Fruit fly (Drosophila melanogaster) whole organism, embryonic: Measurements from ENCODE around the gene Prm.

Source experiments
- Adf1 ChIP-seq: fragments of 200-800 bp; sonication (Bioruptor generic); IDR thresholded peaks from 2 replicates; pipeline ENCODE4 v1.3.6; 2022; ENCODE audit warnings: missing biosample characterization, missing genetic modification characterization
- CG12769 ChIP-seq: fragments of 200-800 bp; sonication (Bioruptor generic); optimal IDR thresholded peaks from 2 replicates; lab custom pipeline; 2019; ENCODE audit warnings: missing biosample characterization, mild to moderate bottlenecking, missing genetic modification characterization, moderate library complexity
- CG15696 ChIP-seq: fragments of 200-800 bp; sonication (Bioruptor generic); optimal IDR thresholded peaks from 2 replicates; lab custom pipeline; 2019; ENCODE audit warnings: missing biosample characterization, mild to moderate bottlenecking, missing genetic modification characterization, moderate library complexity
- CG16813 ChIP-seq: fragments of 200-800 bp; sonication (Bioruptor generic); IDR thresholded peaks from 3 replicates; pipeline ENCODE4 v1.3.6; 2022; ENCODE audit warnings: missing biosample characterization, missing genetic modification characterization; ENCODE audit not compliant: partially characterized antibody
- CG17385 ChIP-seq: fragments of 200-800 bp; sonication (Bioruptor generic); optimal IDR thresholded peaks from 3 replicates; lab custom pipeline; 2018; ENCODE audit warnings: missing biosample characterization, mild to moderate bottlenecking, missing genetic modification characterization
- CG17802 ChIP-seq: fragments of 200-800 bp; sonication (Bioruptor generic); optimal IDR thresholded peaks from 2 replicates; lab custom pipeline; 2018; ENCODE audit warnings: missing biosample characterization, mild to moderate bottlenecking, missing genetic modification characterization, moderate library complexity
- CG18599 ChIP-seq: fragments of 200-800 bp; sonication (Bioruptor generic); optimal IDR thresholded peaks from 3 replicates; lab custom pipeline; 2017; ENCODE audit warnings: missing biosample characterization, missing genetic modification characterization, mild to moderate bottlenecking, moderate library complexity, missing genetic modification reagents
- CG3407 ChIP-seq: fragments of 200-800 bp; sonication (Bioruptor generic); optimal IDR thresholded peaks from 2 replicates; lab custom pipeline; 2018; ENCODE audit warnings: missing biosample characterization, mild to moderate bottlenecking, missing genetic modification characterization
- CG3726 ChIP-seq: fragments of 200-800 bp; sonication (Bioruptor generic); IDR thresholded peaks from 3 replicates; pipeline ENCODE4, ENCODE4 v1.3.6; 2022; ENCODE audit warnings: missing biosample characterization, missing genetic modification characterization
- CkIIα-i1 ChIP-seq: fragments of 200-800 bp; sonication (Bioruptor generic); IDR thresholded peaks from 2 replicates; pipeline ENCODE4 v1.3.6; 2022; ENCODE audit warnings: missing biosample characterization, missing genetic modification characterization
- CoRest ChIP-seq: fragments of 200-800 bp; sonication (Bioruptor generic); optimal IDR thresholded peaks from 3 replicates; lab custom pipeline; 2018; ENCODE audit warnings: missing biosample characterization, mild to moderate bottlenecking, missing genetic modification characterization, moderate library complexity
- CrebB ChIP-seq: fragments of 200-800 bp; sonication (Bioruptor generic); optimal IDR thresholded peaks from 3 replicates; lab custom pipeline; 2018; ENCODE audit warnings: missing biosample characterization, mild to moderate bottlenecking, missing genetic modification characterization
- Dip3 ChIP-seq: fragments of 200-800 bp; sonication (Bioruptor generic); optimal IDR thresholded peaks from 3 replicates; lab custom pipeline; 2016; ENCODE audit warnings: missing biosample characterization, missing genetic modification characterization
- Dref ChIP-seq: fragments of 200-800 bp; sonication (Bioruptor generic); IDR thresholded peaks from 2 replicates; pipeline ENCODE4 v1.3.6; 2022; ENCODE audit warnings: missing biosample characterization, missing genetic modification characterization
- Hr39 ChIP-seq: fragments of >200 bp; optimal IDR thresholded peaks from 2 replicates; lab custom pipeline; 2017
- Med ChIP-seq: fragments of 200-800 bp; sonication (Bioruptor generic); peaks from one replicate; lab custom pipeline; 2016; ENCODE audit warnings: missing biosample characterization, missing genetic modification characterization, mild to moderate bottlenecking, inconsistent platforms, moderate library complexity
- Spps ChIP-seq: fragments of 200-800 bp; sonication (Bioruptor generic); optimal IDR thresholded peaks from 2 replicates; lab custom pipeline; 2018; ENCODE audit warnings: missing biosample characterization, mild to moderate bottlenecking, missing genetic modification characterization
- ap ChIP-seq: fragments of 200-800 bp; sonication (Bioruptor generic); IDR thresholded peaks from 2 replicates; pipeline ENCODE4 v1.3.6; 2022; ENCODE audit warnings: missing biosample characterization, missing genetic modification characterization
- ash1 ChIP-seq: fragments of 200-800 bp; sonication (Bioruptor generic); optimal IDR thresholded peaks from 2 replicates; lab custom pipeline; 2018; ENCODE audit warnings: missing biosample characterization, mild to moderate bottlenecking, missing genetic modification characterization
- bcd ChIP-seq: fragments of 200-800 bp; sonication (Bioruptor generic); optimal IDR thresholded peaks from 2 replicates; lab custom pipeline; 2017; ENCODE audit warnings: missing biosample characterization, mild to moderate bottlenecking, missing genetic modification characterization
- danr ChIP-seq: fragments of 200-800 bp; sonication (Bioruptor generic); IDR thresholded peaks from 2 replicates; pipeline ENCODE4 v1.3.6; 2022; ENCODE audit warnings: missing biosample characterization, missing genetic modification characterization
- dmrt11E ChIP-seq: fragments of 200-800 bp; sonication (Bioruptor generic); optimal IDR thresholded peaks from 3 replicates; lab custom pipeline; 2018; ENCODE audit warnings: missing biosample characterization, mild to moderate bottlenecking, missing genetic modification characterization, moderate library complexity
- esg ChIP-seq: fragments of 200-800 bp; sonication (Bioruptor generic); conservative IDR thresholded peaks from 2 replicates; pipeline ENCODE4 v1.3.6; 2022; ENCODE audit warnings: missing biosample characterization, missing genetic modification characterization
- eyg ChIP-seq: fragments of 200-800 bp; sonication (Bioruptor generic); optimal IDR thresholded peaks from 3 replicates; lab custom pipeline; 2016; ENCODE audit warnings: missing biosample characterization, missing genetic modification characterization
- fd102C ChIP-seq: fragments of 200-800 bp; sonication (Bioruptor generic); optimal IDR thresholded peaks from 2 replicates; lab custom pipeline; 2018; ENCODE audit warnings: missing biosample characterization, mild to moderate bottlenecking, missing genetic modification characterization, moderate library complexity
- grn ChIP-seq: fragments of 200-800 bp; sonication (Bioruptor generic); optimal IDR thresholded peaks from 3 replicates; lab custom pipeline; 2017; ENCODE audit warnings: missing biosample characterization, missing genetic modification characterization
- kah ChIP-seq: fragments of 200-800 bp; sonication (Bioruptor generic); optimal IDR thresholded peaks from 2 replicates; lab custom pipeline; 2018; ENCODE audit warnings: missing biosample characterization, mild to moderate bottlenecking, missing genetic modification characterization
- knrl ChIP-seq: fragments of 200-800 bp; sonication (Bioruptor generic); IDR thresholded peaks from 3 replicates; pipeline ENCODE4 v1.3.6; 2022; ENCODE audit warnings: missing biosample characterization, missing genetic modification characterization; ENCODE audit not compliant: partially characterized antibody
- lilli ChIP-seq: fragments of 200-800 bp; sonication (Bioruptor generic); optimal IDR thresholded peaks from 3 replicates; lab custom pipeline; 2016; ENCODE audit warnings: missing biosample characterization, missing genetic modification characterization
- maf-S ChIP-seq: fragments of 200-800 bp; sonication (Bioruptor generic); optimal IDR thresholded peaks from 2 replicates; lab custom pipeline; 2016; ENCODE audit warnings: missing biosample characterization, missing genetic modification characterization
- mam ChIP-seq: fragments of 200-800 bp; sonication (Bioruptor generic); optimal IDR thresholded peaks from 3 replicates; lab custom pipeline; 2016; ENCODE audit warnings: missing biosample characterization, missing genetic modification characterization
- sens ChIP-seq: fragments of 200-800 bp; sonication (Bioruptor generic); peaks from one replicate; lab custom pipeline; 2016; ENCODE audit warnings: missing biosample characterization, missing genetic modification characterization
- tio ChIP-seq: fragments of 200-800 bp; sonication (Bioruptor generic); optimal IDR thresholded peaks from 2 replicates; lab custom pipeline; 2017; ENCODE audit warnings: missing biosample characterization, missing genetic modification characterization, inconsistent platforms
- vnd ChIP-seq: fragments of 200-800 bp; sonication (Bioruptor generic); IDR thresholded peaks from 3 replicates; pipeline ENCODE4 v1.3.6; 2022; ENCODE audit warnings: missing biosample characterization, missing genetic modification characterization; ENCODE audit not compliant: partially characterized antibody
- wdn ChIP-seq: fragments of 200-800 bp; sonication (Bioruptor generic); IDR thresholded peaks from 2 replicates; pipeline ENCODE4 v1.3.6; 2022; ENCODE audit warnings: missing biosample characterization, missing genetic modification characterization
- zf30C ChIP-seq: fragments of 200-800 bp; sonication (Bioruptor generic); optimal IDR thresholded peaks from 3 replicates; lab custom pipeline; 2018; ENCODE audit warnings: missing biosample characterization, mild to moderate bottlenecking, missing genetic modification characterization

The Prm gene

DNA sequence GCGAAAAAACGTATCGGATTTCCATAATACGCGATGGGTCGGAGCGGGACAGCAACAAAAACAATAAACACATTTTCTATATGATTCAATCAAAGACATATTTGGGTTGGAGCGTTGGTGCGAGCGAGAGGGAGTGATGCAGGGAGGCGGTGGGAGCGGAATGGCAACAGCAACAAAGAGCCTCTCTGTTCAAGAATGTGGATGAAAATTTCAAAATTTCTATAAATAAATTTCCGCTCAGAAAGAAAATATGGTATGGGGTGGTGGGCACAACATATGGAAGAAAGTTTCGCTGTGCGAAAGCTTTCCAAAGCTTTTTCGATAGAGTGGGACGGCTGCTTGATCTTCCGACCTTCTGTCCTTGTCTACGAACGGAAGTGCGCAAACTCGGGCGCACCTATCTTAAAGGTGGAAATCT lies 4.0 kb downstream of the Prm start (continued):
- TF ChIP-seq CG3726 (no peak), vnd (GFP tag; lab: Robert Waterston, UW) (no peak), fd102C (GFP tag; lab: Kevin White, UChicago) (no peak), ash1 (no peak), CG18599 (GFP tag; lab: Kevin White, UChicago) (peak; percentile 5), ap (0 out of 2 replicates have a peak, but pooled peaks have one; percentile 10), CG17802 (tag; lab: Kevin White, UChicago) (no peak), CrebB (no peak), tio (GFP tag; lab: Kevin White, UChicago) (no peak), bcd (GFP tag; lab: Kevin White, UChicago) (peak; percentile 30), CG17385 (peak; percentile 53), grn (GFP tag; lab: Kevin White, UChicago) (no peak), CG12769 (peak; percentile 71), Dip3 (GFP tag; lab: Kevin White, UChicago) (no peak), lilli (GFP tag; lab: Kevin White, UChicago) (no peak), wdn (no peak), dmrt11E (tag; lab: Kevin White, UChicago) (no peak)

DNA sequence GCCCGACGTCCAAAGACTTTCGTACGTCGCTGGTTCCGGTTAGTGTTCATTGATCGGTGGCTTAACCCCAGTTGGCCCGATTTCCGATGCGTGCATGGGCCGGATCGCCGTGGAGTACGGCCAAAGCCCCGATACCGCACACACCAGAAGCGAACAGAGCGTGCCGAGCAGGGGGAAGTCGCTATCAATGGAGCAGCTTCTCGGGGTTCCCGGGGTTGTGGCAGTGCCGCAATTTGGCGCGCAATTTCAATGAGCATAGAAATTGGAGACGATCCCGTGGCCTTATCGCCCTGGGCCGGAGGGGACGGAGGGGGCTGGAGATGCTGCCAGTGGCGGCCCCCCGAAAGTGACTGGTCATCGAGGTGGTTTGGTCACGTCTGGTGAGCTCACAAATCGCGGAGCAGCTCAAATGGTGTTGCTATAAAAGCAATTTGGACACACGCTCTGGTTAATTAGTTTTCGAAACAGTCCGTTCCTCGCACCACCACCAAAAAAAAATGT lies 13.6 kb downstream of the Prm start, which contains the start of gene Cp16:
Gene Cp16 (plus strand): TSS at position 451 of the 501 bp plus-strand sequence.
- TF ChIP-seq CkIIα-i1 (GFP tag; lab: Robert Waterston, UW), result no peak
- no peak for TF ChIP-seq kah (GFP tag; lab: Kevin White, UChicago)
- TF ChIP-seq CG3407 (GFP tag; lab: Kevin White, UChicago), result no peak
- TF ChIP-seq CG18599 (GFP tag; lab: Kevin White, UChicago), result no peak
- no peak for TF ChIP-seq Med
- peak; percentile 66 for TF ChIP-seq Hr39 (lab: Kevin White, UChicago)
- TF ChIP-seq knrl (GFP tag; lab: Robert Waterston, UW), result peak; percentile 20; the same call in 1 of the 3 replicates
- no peak for TF ChIP-seq eyg (GFP tag; lab: Kevin White, UChicago)
- TF ChIP-seq CoRest, result no peak
- 0 out of 2 replicates have a peak, but pooled peaks have one; percentile 1 for TF ChIP-seq Dref (GFP tag; lab: Robert Waterston, UW)
- TF ChIP-seq danr (GFP tag; lab: Robert Waterston, UW), result no peak

dm6 chr3L:8729565-8729964 lies 15.5 kb downstream of the Prm start, which contains the start of gene Cp19:
Cp19 (plus strand) TSS chr3L:8729865.
- TF ChIP-seq maf-S (GFP tag; lab: Kevin White, UChicago) (no peak), CG16813 (GFP tag; lab: Robert Waterston, UW) (no peak), CG15696 (tag; lab: Kevin White, UChicago) (no peak)

- no peak for TF ChIP-seq esg (GFP tag; lab: Robert Waterston, UW)
- no peak for TF ChIP-seq sens (GFP tag; lab: Kevin White, UChicago)
- no peak for TF ChIP-seq mam (GFP tag; lab: Kevin White, UChicago)
- no peak for TF ChIP-seq zf30C (GFP tag; lab: Kevin White, UChicago)
- TF ChIP-seq ash1, result no peak
- TF ChIP-seq Spps, result no peak
- TF ChIP-seq Adf1 (GFP tag; lab: Robert Waterston, UW), result no peak
Observed at dm6 chr3L:8728181-8728580, 16.9 kb downstream of the Prm start, which contains the start of gene Cp15. Cp15 (plus strand) TSS chr3L:8728481.
